Worm (Caenorhabditis elegans) whole organism, late embryonic: ENCODE measurements around the gene F23F1.2.

Experiments
- K09A11.1 ChIP-seq: sonication (generic microtip); optimal IDR thresholded peaks from 2 replicates; lab custom pipeline; 2017; ENCODE audit warnings: antibody characterized with exemption, mild to moderate bottlenecking, missing genetic modification characterization, missing compliant biosample characterization; ENCODE audit not compliant: insufficient read depth
- ceh-19 ChIP-seq: fragments of 200-800 bp; sonication (Bioruptor generic); optimal IDR thresholded peaks from 2 replicates; lab custom pipeline; 2018; ENCODE audit warnings: mild to moderate bottlenecking, missing genetic modification characterization, missing compliant biosample characterization
- ceh-2 ChIP-seq: sonication (generic microtip); optimal IDR thresholded peaks from 2 replicates; lab custom pipeline; 2016; ENCODE audit warnings: missing genotype, missing genetic modification characterization, missing compliant biosample characterization
- ceh-24 ChIP-seq: sonication (generic microtip); optimal IDR thresholded peaks from 2 replicates; lab custom pipeline; 2016; ENCODE audit warnings: mild to moderate bottlenecking, missing genetic modification characterization, missing compliant biosample characterization
- ceh-30 ChIP-seq: fragments of 150-350 bp; optimal IDR thresholded peaks from 2 replicates; lab custom pipeline; 2014; ENCODE audit warnings: missing biosample characterization, missing genetic modification characterization
- ceh-45 ChIP-seq: fragments of 200-800 bp; sonication (Bioruptor generic); IDR thresholded peaks from 2 replicates; pipeline ENCODE4 v1.3.6; 2022; ENCODE audit warnings: missing genetic modification reagents, missing genetic modification characterization, missing compliant biosample characterization
- ceh-48 ChIP-seq: sonication (generic microtip); optimal IDR thresholded peaks from 2 replicates; lab custom pipeline; 2016; ENCODE audit warnings: missing genetic modification characterization, inconsistent platforms, missing compliant biosample characterization
- che-1 ChIP-seq: sonication (generic microtip); optimal IDR thresholded peaks from 2 replicates; lab custom pipeline; 2016; ENCODE audit warnings: mild to moderate bottlenecking, missing genetic modification characterization, missing compliant biosample characterization
- elt-2 ChIP-seq: sonication (generic microtip); optimal IDR thresholded peaks from 2 replicates; lab custom pipeline; 2016; ENCODE audit warnings: missing genetic modification reagents, missing genetic modification characterization, missing compliant biosample characterization
- elt-4 ChIP-seq: sonication (generic microtip); optimal IDR thresholded peaks from 2 replicates; lab custom pipeline; 2016; ENCODE audit warnings: missing genetic modification characterization, missing compliant biosample characterization
- ets-4 ChIP-seq: sonication (generic microtip); optimal IDR thresholded peaks from 2 replicates; lab custom pipeline; 2016; ENCODE audit warnings: missing genetic modification characterization, missing compliant biosample characterization
- eyg-1 ChIP-seq: sonication (generic microtip); optimal IDR thresholded peaks from 2 replicates; lab custom pipeline; 2016; ENCODE audit warnings: missing genotype, missing genetic modification characterization, missing compliant biosample characterization
- fkh-10 ChIP-seq: fragments of 150-350 bp; optimal IDR thresholded peaks from 2 replicates; lab custom pipeline; 2014; ENCODE audit warnings: missing biosample characterization, missing genetic modification reagents, missing genetic modification characterization
- fkh-6 ChIP-seq: sonication (generic microtip); optimal IDR thresholded peaks from 2 replicates; lab custom pipeline; 2016; ENCODE audit warnings: missing genetic modification characterization, missing compliant biosample characterization
- gmeb-2 ChIP-seq: sonication (generic microtip); optimal IDR thresholded peaks from 2 replicates; lab custom pipeline; 2016; ENCODE audit warnings: missing genetic modification characterization, inconsistent platforms, missing compliant biosample characterization
- hlh-15 ChIP-seq: sonication (generic microtip); optimal IDR thresholded peaks from 2 replicates; lab custom pipeline; 2016; ENCODE audit warnings: missing genetic modification characterization, missing compliant biosample characterization
- lim-6 ChIP-seq: sonication (generic microtip); optimal IDR thresholded peaks from 2 replicates; lab custom pipeline; 2016; ENCODE audit warnings: missing genetic modification characterization, missing compliant biosample characterization
- nfya-1 ChIP-seq: sonication (generic microtip); optimal IDR thresholded peaks from 2 replicates; lab custom pipeline; 2017; ENCODE audit warnings: missing genetic modification characterization, mild to moderate bottlenecking, missing compliant biosample characterization, antibody characterized with exemption, moderate library complexity
- odd-2 ChIP-seq: sonication (generic microtip); optimal IDR thresholded peaks from 2 replicates; lab custom pipeline; 2017; ENCODE audit warnings: antibody characterized with exemption, mild to moderate bottlenecking, missing genetic modification characterization, missing compliant biosample characterization
- pag-3 ChIP-seq: sonication (generic microtip); optimal IDR thresholded peaks from 2 replicates; lab custom pipeline; 2016; ENCODE audit warnings: missing compliant biosample characterization, missing genetic modification characterization, borderline replicate concordance
- pat-9 ChIP-seq: fragments of 200-800 bp; sonication (Bioruptor generic); optimal IDR thresholded peaks from 2 replicates; lab custom pipeline; 2018; ENCODE audit warnings: mild to moderate bottlenecking, missing genetic modification characterization, moderate library complexity, missing compliant biosample characterization
- pax-1 ChIP-seq: fragments of 150-350 bp; optimal IDR thresholded peaks from 2 replicates; lab custom pipeline; 2014; ENCODE audit warnings: missing biosample characterization, missing genetic modification characterization
- pha-2 ChIP-seq: sonication (generic microtip); optimal IDR thresholded peaks from 2 replicates; lab custom pipeline; 2017; ENCODE audit warnings: mild to moderate bottlenecking, missing genetic modification characterization, missing compliant biosample characterization
- pha-4 ChIP-seq: fragments of 150-350 bp; optimal IDR thresholded peaks from 2 replicates; lab custom pipeline; 2018; ENCODE audit warnings: missing biosample characterization, missing genetic modification reagents, missing genetic modification characterization
- pros-1 ChIP-seq: fragments of 150-350 bp; optimal IDR thresholded peaks from 2 replicates; lab custom pipeline; 2014; ENCODE audit warnings: missing biosample characterization, missing genetic modification reagents, missing genetic modification characterization
- ref-2 ChIP-seq: sonication (generic microtip); optimal IDR thresholded peaks from 2 replicates; lab custom pipeline; 2016; ENCODE audit warnings: missing genetic modification characterization, missing compliant biosample characterization
- sdc-2 ChIP-seq: sonication (generic microtip); optimal IDR thresholded peaks from 2 replicates; lab custom pipeline; 2016; ENCODE audit warnings: missing genotype, missing genetic modification characterization, missing compliant biosample characterization
- sox-4 ChIP-seq: sonication (generic microtip); optimal IDR thresholded peaks from 2 replicates; lab custom pipeline; 2017; ENCODE audit warnings: mild to moderate bottlenecking, missing genetic modification characterization, inconsistent platforms, missing compliant biosample characterization
- syd-9 ChIP-seq: sonication (generic microtip); optimal IDR thresholded peaks from 2 replicates; lab custom pipeline; 2016; ENCODE audit warnings: mild to moderate bottlenecking, missing genetic modification characterization, moderate library complexity, missing compliant biosample characterization
- ttx-3 ChIP-seq: sonication (generic microtip); optimal IDR thresholded peaks from 2 replicates; lab custom pipeline; 2016; ENCODE audit warnings: missing genetic modification reagents, missing genetic modification characterization, missing compliant biosample characterization
- unc-3 ChIP-seq, 2 experiments: fragments of 200-800 bp in 1 of 2; sonication (Bioruptor generic) in 1 of 2; sonication (generic microtip) in 1 of 2; conservative IDR thresholded peaks in 1 of 2; optimal IDR thresholded peaks in 1 of 2; 2 replicates each; pipeline versions ENCODE4 v1.3.6 to Lab custom; 2016 to 2022; ENCODE audit warnings: missing compliant biosample characterization in 2 of 2, missing genetic modification characterization in 2 of 2, missing genetic modification reagents in 1 of 2
- unc-42 ChIP-seq: sonication (generic microtip); optimal IDR thresholded peaks from 2 replicates; lab custom pipeline; 2016; ENCODE audit warnings: missing genotype, missing genetic modification characterization, missing compliant biosample characterization
- unc-55 ChIP-seq: sonication (generic microtip); optimal IDR thresholded peaks from 2 replicates; lab custom pipeline; 2017; ENCODE audit warnings: missing biosample characterization, missing genetic modification reagents, missing genetic modification characterization
- unc-86 ChIP-seq: sonication (generic microtip); optimal IDR thresholded peaks from 2 replicates; lab custom pipeline; 2016; ENCODE audit warnings: missing genetic modification characterization, missing compliant biosample characterization
- zip-5 ChIP-seq: sonication (generic microtip); optimal IDR thresholded peaks from 2 replicates; lab custom pipeline; 2016; ENCODE audit warnings: missing genetic modification characterization, missing compliant biosample characterization

The F23F1.2 gene

DNA sequence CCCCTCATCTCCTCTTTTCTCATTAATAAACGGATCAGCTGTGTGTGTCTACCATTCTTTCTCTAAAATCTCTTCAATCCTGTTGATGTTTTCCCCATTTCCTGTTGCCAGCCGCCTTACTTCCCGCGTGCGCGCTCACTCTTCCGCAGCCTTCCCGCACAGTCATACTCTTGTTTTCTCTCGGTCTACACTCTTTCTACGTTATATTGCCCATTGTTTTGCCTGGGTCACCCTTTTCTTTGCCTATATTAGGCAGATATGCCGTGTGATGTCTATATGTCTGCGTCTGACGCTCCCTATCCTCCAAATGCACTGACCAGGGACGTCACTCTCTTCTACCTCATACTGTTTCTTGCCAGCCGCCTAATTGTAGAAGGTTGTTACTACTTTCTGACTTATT lies 32.3 kb downstream of the F23F1.2 start (continued):
- TF ChIP-seq ceh-30 (peak; percentile 63), ceh-48 (tag; lab: Kevin White, UChicago) (no peak), unc-55 (GFP tag; lab: Kevin White, UChicago) (peak; percentile 69), eyg-1 (tag; lab: Kevin White, UChicago) (peak; percentile 84), ceh-24 (tag; lab: Kevin White, UChicago) (no peak), odd-2 (tag; lab: Kevin White, UChicago) (no peak), zip-5 (tag; lab: Kevin White, UChicago) (no peak), pax-1 (tag; lab: Kevin White, UChicago) (peak; percentile 79), ref-2 (peak; percentile 92), ets-4 (peak; percentile 75), elt-2 (tag; lab: Kevin White, UChicago) (peak; percentile 39), lim-6 (no peak)

DNA sequence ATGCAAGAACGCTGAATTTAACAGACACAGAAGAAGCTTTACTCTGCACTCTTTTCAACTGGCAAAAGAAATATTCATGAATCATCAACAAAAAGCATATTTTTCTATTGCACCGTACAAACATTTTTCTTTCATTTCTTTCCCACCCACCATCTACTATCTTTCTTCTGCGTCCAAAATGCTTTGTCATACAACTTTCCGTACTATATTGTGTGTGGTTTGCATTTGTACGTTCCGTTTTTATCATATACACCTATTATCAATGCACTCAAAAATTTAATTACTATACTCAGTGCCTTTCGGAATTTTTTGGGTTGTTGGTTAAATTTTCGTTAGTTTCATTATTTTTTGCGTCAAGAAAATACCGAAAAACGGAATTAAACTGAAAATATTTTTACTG lies 33.7 kb downstream of the F23F1.2 start:
- TF ChIP-seq sox-4 (tag; lab: Kevin White, UChicago), result no peak
- TF ChIP-seq pag-3 (tag; lab: Kevin White, UChicago), result no peak
- TF ChIP-seq pha-4, result no peak
- TF ChIP-seq unc-3 (GFP tag; conservative IDR thresholded peaks at IDR 0.05; lab: Robert Waterston, UW), result no peak
- no peak for TF ChIP-seq unc-3 (tag; optimal IDR thresholded peaks at IDR 0.05; lab: Kevin White, UChicago)
- no peak for TF ChIP-seq fkh-10 (GFP tag; lab: Kevin White, UChicago)
- TF ChIP-seq gmeb-2, result no peak
- no peak for TF ChIP-seq sdc-2
- TF ChIP-seq hlh-15 (tag; lab: Kevin White, UChicago), result no peak

DNA sequence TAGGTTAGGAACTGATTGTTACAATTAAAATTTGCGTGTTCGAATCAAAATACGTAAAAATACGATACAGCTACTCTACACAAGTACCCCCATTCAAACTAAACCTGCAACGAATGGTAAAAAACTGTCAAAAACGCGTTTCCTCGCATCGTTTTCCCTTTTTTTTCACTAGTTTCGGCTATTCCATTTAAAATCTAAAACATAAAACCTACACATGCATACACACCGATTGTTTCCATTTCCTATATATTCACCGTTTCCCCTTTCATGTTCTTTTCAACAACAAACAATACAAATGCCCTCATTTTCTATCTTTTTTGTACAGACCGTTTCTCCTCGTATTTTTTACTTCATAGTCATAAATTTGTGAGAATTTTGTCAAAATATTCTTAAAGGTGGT lies 34.8 kb downstream of the F23F1.2 start:
- no peak for TF ChIP-seq unc-55 (GFP tag; lab: Kevin White, UChicago)

DNA sequence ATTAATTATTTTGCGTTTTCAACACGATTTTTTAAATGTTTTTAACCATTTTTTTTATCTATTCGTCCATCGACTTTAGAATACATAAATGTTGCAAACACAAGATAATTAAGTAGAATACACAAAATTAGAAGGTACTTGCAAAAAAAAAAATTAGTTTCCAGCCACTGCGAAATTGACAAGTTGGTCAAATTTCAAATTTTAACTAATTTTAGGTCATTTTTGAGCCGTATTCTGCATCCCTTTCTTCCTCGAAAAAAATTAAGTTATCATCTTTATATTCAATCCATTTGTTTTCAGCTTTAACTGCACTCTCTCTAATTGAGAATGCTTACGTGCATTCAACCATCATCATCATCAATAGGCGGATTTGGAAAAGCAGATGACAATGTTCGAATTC lies 35.4 kb downstream of the F23F1.2 start, which contains the start of gene egl-26:
TSS of gene egl-26 (plus strand) at position 301 of the 400 bp plus-strand sequence.
- TF ChIP-seq elt-4 (no peak), K09A11.1 (tag; lab: Kevin White, UChicago) (no peak), ceh-2 (tag; lab: Kevin White, UChicago) (no peak), pat-9 (tag; lab: Kevin White, UChicago) (no peak), sdc-2 (no peak), ets-4 (no peak), unc-86 (tag; lab: Kevin White, UChicago) (no peak), sox-4 (tag; lab: Kevin White, UChicago) (no peak), unc-55 (GFP tag; lab: Kevin White, UChicago) (no peak), ttx-3 (tag; lab: Kevin White, UChicago) (no peak), gmeb-2 (no peak), pha-2 (tag; lab: Kevin White, UChicago) (no peak), nfya-1 (no peak), ceh-19 (GFP tag; lab: Kevin White, UChicago) (no peak), fkh-6 (tag; lab: Kevin White, UChicago) (no peak)

DNA sequence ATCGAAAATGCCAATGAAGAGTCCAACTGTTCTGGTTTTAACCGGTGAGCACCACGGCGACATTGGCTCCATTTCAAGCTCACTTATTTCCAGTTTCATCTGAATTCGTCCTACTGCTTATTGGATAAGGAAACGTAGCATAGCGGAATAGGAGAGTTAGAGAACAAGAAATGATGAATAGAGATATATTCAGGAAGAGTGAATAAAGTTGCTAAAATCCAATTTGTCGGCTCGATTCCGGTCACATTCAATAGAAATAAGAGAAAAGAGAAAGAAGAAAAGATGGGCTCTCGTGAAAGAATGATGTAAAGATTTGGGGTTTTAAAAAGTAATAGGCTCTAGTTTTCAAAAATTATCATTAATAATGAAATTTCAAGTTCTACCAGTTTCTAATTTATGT lies 39.3 kb downstream of the F23F1.2 start:
- TF ChIP-seq fkh-10 (GFP tag; lab: Kevin White, UChicago) (peak; percentile 11), unc-42 (tag; lab: Kevin White, UChicago) (peak; percentile 97), syd-9 (tag; lab: Kevin White, UChicago) (no peak)
- TF ChIP-seq, all 69 proteins: peak for 2

DNA sequence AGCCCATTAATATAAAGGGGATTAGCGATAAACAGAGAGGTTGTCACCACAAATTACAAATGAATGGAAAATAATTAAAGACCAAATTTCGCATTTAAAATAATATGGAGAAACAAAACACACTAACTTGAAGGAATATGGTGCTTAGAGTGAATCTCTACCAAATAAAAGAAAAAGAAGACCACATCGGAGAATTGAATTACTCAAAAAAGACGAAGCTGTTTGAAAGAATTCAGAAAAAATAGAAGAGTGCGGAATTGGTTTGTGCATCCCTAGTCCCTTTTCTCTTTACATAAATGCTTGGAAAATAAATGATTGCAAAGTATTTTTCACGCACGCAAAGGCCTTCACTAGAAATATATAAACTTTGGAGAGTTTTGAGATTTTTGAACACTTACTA lies 39.9 kb downstream of the F23F1.2 start:
- TF ChIP-seq che-1, result no peak
- no peak for TF ChIP-seq pros-1 (tag; lab: Kevin White, UChicago)
- no peak for TF ChIP-seq ceh-45 (GFP tag; lab: Robert Waterston, UW)
- no peak for TF ChIP-seq ceh-19 (GFP tag; lab: Kevin White, UChicago)
- no peak for TF ChIP-seq ref-2
- no peak for TF ChIP-seq odd-2 (tag; lab: Kevin White, UChicago)
- TF ChIP-seq ceh-30, result no peak
- TF ChIP-seq unc-86 (tag; lab: Kevin White, UChicago), result no peak
- no peak for TF ChIP-seq sox-4 (tag; lab: Kevin White, UChicago)
